Worm (Caenorhabditis elegans) whole organism, L4 larva: Measurements from ENCODE around the gene cct-5.

Experiments
- T26A8.4 ChIP-seq: fragments of 200-800 bp; sonication (Bioruptor generic); IDR thresholded peaks from 2 replicates; pipeline ENCODE4 v1.3.6; 2022; ENCODE audit warnings: missing genetic modification characterization, missing compliant biosample characterization
- ZK337.2 ChIP-seq: fragments of 200-800 bp; sonication (Bioruptor generic); IDR thresholded peaks from 2 replicates; pipeline ENCODE4 v1.3.6; 2022; ENCODE audit warnings: missing genetic modification reagents, missing genetic modification characterization, missing compliant biosample characterization
- aly-2 ChIP-seq: sonication (generic microtip); optimal IDR thresholded peaks from 2 replicates; lab custom pipeline; 2018; ENCODE audit warnings: missing biosample characterization, missing genetic modification characterization
- ceh-82 ChIP-seq: sonication (generic microtip); optimal IDR thresholded peaks from 2 replicates; lab custom pipeline; 2017; ENCODE audit warnings: missing biosample characterization, missing genetic modification characterization
- hlh-30 ChIP-seq: sonication (generic microtip); optimal IDR thresholded peaks from 2 replicates; lab custom pipeline; 2017; ENCODE audit warnings: antibody characterized with exemption, mild to moderate bottlenecking, missing genetic modification characterization, missing compliant biosample characterization; ENCODE audit not compliant: insufficient read depth
- jun-1 ChIP-seq: fragments of 150-350 bp; optimal IDR thresholded peaks from 2 replicates; lab custom pipeline; 2014; ENCODE audit warnings: missing biosample characterization, missing genetic modification reagents, missing genetic modification characterization
- nhr-25 ChIP-seq: sonication (generic microtip); optimal IDR thresholded peaks from 2 replicates; lab custom pipeline; 2017; ENCODE audit warnings: missing genetic modification characterization, mild to moderate bottlenecking, missing compliant biosample characterization, antibody characterized with exemption, moderate library complexity, borderline replicate concordance; ENCODE audit not compliant: insufficient read depth
- nhr-42 ChIP-seq: fragments of 200-800 bp; sonication (Bioruptor generic); IDR thresholded peaks from 2 replicates; pipeline ENCODE4 v1.3.6; 2022; ENCODE audit warnings: missing genetic modification characterization, missing compliant biosample characterization
- unc-39 ChIP-seq: sonication (generic microtip); optimal IDR thresholded peaks from 2 replicates; lab custom pipeline; 2017; ENCODE audit warnings: missing biosample characterization, missing genetic modification characterization
- zag-1 ChIP-seq: fragments of 150-350 bp; optimal IDR thresholded peaks from 2 replicates; lab custom pipeline; 2014; ENCODE audit warnings: missing biosample characterization, missing genetic modification characterization

DNA sequence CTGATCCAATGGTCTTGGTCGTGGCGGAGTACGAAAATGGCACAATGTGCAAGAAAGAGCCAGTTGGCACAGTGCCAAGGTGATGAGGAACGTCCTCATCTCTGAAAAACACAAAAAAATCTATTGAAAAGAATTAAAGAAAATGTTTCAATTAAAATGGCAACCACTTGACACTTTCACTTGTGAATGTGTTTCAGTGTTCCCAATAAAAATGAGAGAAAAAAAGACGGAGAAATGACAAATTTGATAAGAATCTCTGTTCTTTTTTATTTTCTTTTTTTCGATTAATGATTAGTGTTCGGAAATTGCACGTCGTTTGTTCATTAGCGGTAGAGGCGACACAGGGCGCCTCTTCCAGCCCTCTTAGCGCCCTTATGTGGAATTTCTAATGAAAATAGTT, 40.6 kb downstream of the cct-5 start, which contains the start of gene ndg-4:
- TF ChIP-seq nhr-25, result no peak
- no peak for TF ChIP-seq zag-1
- no peak for TF ChIP-seq unc-39 (tag; lab: Kevin White, UChicago)
- TF ChIP-seq hlh-30 (tag; lab: Kevin White, UChicago), result no peak
- no peak for TF ChIP-seq ceh-82 (tag; lab: Kevin White, UChicago)
- TF ChIP-seq jun-1 (tag; lab: Kevin White, UChicago), result no peak
- TF ChIP-seq ZK337.2 (GFP tag; lab: Robert Waterston, UW), result no peak
- no peak for TF ChIP-seq nhr-42 (GFP tag; lab: Robert Waterston, UW)
- TF ChIP-seq aly-2, result no peak
- TF ChIP-seq T26A8.4, result no peak
